Worm (Caenorhabditis elegans) whole organism, L4 larva: ENCODE data around the gene H20E11.1.
A peak's percentile ranks its signal among the peaks of the same experiment; 100 is the strongest.

ENCODE experiments used
- F37D6.2 ChIP-seq: sonication (generic microtip); optimal IDR thresholded peaks from 2 replicates; lab custom pipeline; 2016; ENCODE audit warnings: mild to moderate bottlenecking, missing genetic modification characterization, missing compliant biosample characterization
- T20F7.1 ChIP-seq: fragments of 200-800 bp; sonication (Bioruptor generic); optimal IDR thresholded peaks from 2 replicates; lab custom pipeline; 2018; ENCODE audit warnings: mild to moderate bottlenecking, missing genetic modification characterization, missing compliant biosample characterization
- T26A8.4 ChIP-seq: fragments of 200-800 bp; sonication (Bioruptor generic); IDR thresholded peaks from 2 replicates; pipeline ENCODE4 v1.3.6; 2022; ENCODE audit warnings: missing genetic modification characterization, missing compliant biosample characterization
- Y75B8A.6 ChIP-seq: fragments of 200-800 bp; sonication (Bioruptor generic); IDR thresholded peaks from 2 replicates; pipeline ENCODE4 v1.3.6; 2022; ENCODE audit warnings: missing genetic modification reagents, missing genetic modification characterization, missing compliant biosample characterization
- ZK337.2 ChIP-seq: fragments of 200-800 bp; sonication (Bioruptor generic); IDR thresholded peaks from 2 replicates; pipeline ENCODE4 v1.3.6; 2022; ENCODE audit warnings: missing genetic modification reagents, missing genetic modification characterization, missing compliant biosample characterization
- ceh-28 ChIP-seq: fragments of 150-350 bp; optimal IDR thresholded peaks from 2 replicates; lab custom pipeline; 2014; ENCODE audit warnings: missing biosample characterization, missing genetic modification reagents, missing genetic modification characterization
- ceh-44 ChIP-seq: fragments of 200-800 bp; sonication (Bioruptor generic); IDR thresholded peaks from 2 replicates; pipeline ENCODE4 v1.3.6; 2022; ENCODE audit warnings: missing genetic modification reagents, missing genetic modification characterization, missing compliant biosample characterization
- ceh-62 ChIP-seq: sonication (generic microtip); optimal IDR thresholded peaks from 2 replicates; lab custom pipeline; 2017; ENCODE audit warnings: missing biosample characterization, missing genetic modification characterization
- ces-1 ChIP-seq: fragments of 150-350 bp; sonication (generic microtip); optimal IDR thresholded peaks from 4 replicates; lab custom pipeline; 2014; ENCODE audit warnings: missing biosample characterization, missing genetic modification reagents, missing genetic modification characterization
- cey-2 ChIP-seq: sonication (generic microtip); optimal IDR thresholded peaks from 3 replicates; lab custom pipeline; 2017; ENCODE audit warnings: missing genetic modification characterization, mild to moderate bottlenecking, missing compliant biosample characterization, antibody characterized with exemption, borderline replicate concordance; ENCODE audit not compliant: insufficient read depth
- daf-16 ChIP-seq, 3 experiments: sonication (generic microtip); optimal IDR thresholded peaks; 2 replicates each; lab custom pipeline; 2016 to 2017; ENCODE audit warnings: missing genetic modification characterization in 3 of 3, missing genetic modification reagents in 3 of 3, mild to moderate bottlenecking in 2 of 3, missing compliant biosample characterization in 2 of 3, missing biosample characterization in 1 of 3, moderate library complexity in 1 of 3
- dmd-6 ChIP-seq: fragments of 200-800 bp; sonication (Bioruptor generic); IDR thresholded peaks from 2 replicates; pipeline ENCODE4 v1.3.6; 2022; ENCODE audit warnings: missing genetic modification reagents, missing genetic modification characterization, missing compliant biosample characterization
- dpl-1 ChIP-seq: fragments of 150-350 bp; optimal IDR thresholded peaks from 2 replicates; lab custom pipeline; 2014; ENCODE audit warnings: missing biosample characterization, missing genetic modification reagents, missing genetic modification characterization
- dve-1 ChIP-seq: sonication (generic microtip); optimal IDR thresholded peaks from 2 replicates; lab custom pipeline; 2017; ENCODE audit warnings: antibody characterized with exemption, mild to moderate bottlenecking, missing genetic modification characterization, missing compliant biosample characterization; ENCODE audit not compliant: insufficient read depth
- egl-43 ChIP-seq: fragments of 200-800 bp; sonication (Bioruptor generic); IDR thresholded peaks from 2 replicates; pipeline ENCODE4 v1.3.6; 2022; ENCODE audit warnings: missing genetic modification reagents, missing genetic modification characterization, missing compliant biosample characterization
- fkh-10 ChIP-seq: fragments of 150-350 bp; optimal IDR thresholded peaks from 2 replicates; lab custom pipeline; 2014; ENCODE audit warnings: missing biosample characterization, missing genetic modification reagents, missing genetic modification characterization
- fos-1 ChIP-seq: fragments of 150-350 bp; optimal IDR thresholded peaks from 2 replicates; lab custom pipeline; 2014; ENCODE audit warnings: missing biosample characterization, missing genetic modification characterization
- hlh-11 ChIP-seq: fragments of 200-800 bp; sonication (Bioruptor generic); optimal IDR thresholded peaks from 2 replicates; lab custom pipeline; 2018; ENCODE audit warnings: mild to moderate bottlenecking, missing genetic modification characterization, missing compliant biosample characterization
- hlh-30 ChIP-seq: sonication (generic microtip); optimal IDR thresholded peaks from 2 replicates; lab custom pipeline; 2017; ENCODE audit warnings: antibody characterized with exemption, mild to moderate bottlenecking, missing genetic modification characterization, missing compliant biosample characterization; ENCODE audit not compliant: insufficient read depth
- lim-7 ChIP-seq: fragments of 200-800 bp; sonication (Bioruptor generic); IDR thresholded peaks from 2 replicates; pipeline ENCODE4 v1.3.6; 2022; ENCODE audit warnings: missing genetic modification characterization, missing compliant biosample characterization
- lin-15B ChIP-seq: fragments of 150-350 bp; sonication (generic microtip); optimal IDR thresholded peaks from 3 replicates; lab custom pipeline; 2014; ENCODE audit warnings: missing biosample characterization, missing genetic modification characterization
- lin-38 ChIP-seq: fragments of 200-800 bp; sonication (Bioruptor generic); IDR thresholded peaks from 2 replicates; pipeline ENCODE4 v1.3.6; 2022; ENCODE audit warnings: missing genetic modification reagents, missing genetic modification characterization, missing compliant biosample characterization
- lir-3 ChIP-seq: sonication (generic microtip); optimal IDR thresholded peaks from 2 replicates; lab custom pipeline; 2016; ENCODE audit warnings: mild to moderate bottlenecking, missing genetic modification characterization, missing compliant biosample characterization
- lsy-2 ChIP-seq, 2 experiments: fragments of 150-350 bp in 1 of 2; sonication (generic microtip) in 1 of 2; optimal IDR thresholded peaks; 2 replicates each; lab custom pipeline; 2014 to 2017; ENCODE audit warnings: missing biosample characterization in 2 of 2, missing genetic modification characterization in 2 of 2
- mdt-29 ChIP-seq: fragments of 200-800 bp; sonication (Bioruptor generic); IDR thresholded peaks from 2 replicates; pipeline ENCODE4 v1.3.6; 2022; ENCODE audit warnings: missing genetic modification reagents, missing genetic modification characterization, missing compliant biosample characterization
- mep-1 ChIP-seq: fragments of 150-350 bp; sonication (generic microtip); optimal IDR thresholded peaks from 3 replicates; lab custom pipeline; 2014; ENCODE audit warnings: missing biosample characterization, missing genetic modification characterization
- mes-2 ChIP-seq: sonication (generic microtip); optimal IDR thresholded peaks from 2 replicates; lab custom pipeline; 2016; ENCODE audit warnings: missing genotype, mild to moderate bottlenecking, missing genetic modification characterization, missing compliant biosample characterization; ENCODE audit not compliant: poor library complexity, severe bottlenecking
- mxl-3 ChIP-seq: fragments of 200-800 bp; sonication (Bioruptor generic); optimal IDR thresholded peaks from 2 replicates; lab custom pipeline; 2018; ENCODE audit warnings: mild to moderate bottlenecking, missing genetic modification characterization, missing compliant biosample characterization
- nhr-10 ChIP-seq: fragments of 150-350 bp; optimal IDR thresholded peaks from 2 replicates; lab custom pipeline; 2014; ENCODE audit warnings: missing biosample characterization, missing genetic modification characterization
- nhr-102 ChIP-seq: sonication (generic microtip); optimal IDR thresholded peaks from 2 replicates; lab custom pipeline; 2016; ENCODE audit warnings: mild to moderate bottlenecking, missing genetic modification characterization, moderate library complexity, missing compliant biosample characterization
- nhr-237 ChIP-seq: sonication (generic microtip); optimal IDR thresholded peaks from 2 replicates; lab custom pipeline; 2017; ENCODE audit warnings: missing biosample characterization, missing genetic modification characterization
- nhr-48 ChIP-seq: sonication (generic microtip); optimal IDR thresholded peaks from 2 replicates; lab custom pipeline; 2016; ENCODE audit warnings: mild to moderate bottlenecking, missing genetic modification characterization, missing compliant biosample characterization
- nhr-6 ChIP-seq: fragments of 150-350 bp; optimal IDR thresholded peaks from 2 replicates; lab custom pipeline; 2014; ENCODE audit warnings: missing biosample characterization, missing genetic modification characterization
- php-3 ChIP-seq: fragments of 200-800 bp; sonication (Bioruptor generic); IDR thresholded peaks from 2 replicates; pipeline ENCODE4 v1.3.6; 2022; ENCODE audit warnings: missing genetic modification reagents, missing genetic modification characterization, missing compliant biosample characterization
- pqm-1 ChIP-seq: sonication (generic microtip); optimal IDR thresholded peaks from 2 replicates; lab custom pipeline; 2017; ENCODE audit warnings: missing biosample characterization, missing genetic modification characterization
- sdz-12 ChIP-seq: fragments of 200-800 bp; sonication (Bioruptor generic); optimal IDR thresholded peaks from 2 replicates; lab custom pipeline; 2018; ENCODE audit warnings: mild to moderate bottlenecking, missing genetic modification characterization, missing compliant biosample characterization
- snpc-1.2 ChIP-seq: fragments of 200-800 bp; sonication (Bioruptor generic); IDR thresholded peaks from 2 replicates; pipeline ENCODE4 v1.3.6; 2022; ENCODE audit warnings: missing genetic modification reagents, missing genetic modification characterization, missing compliant biosample characterization
- snpc-4 ChIP-seq: fragments of 150-350 bp; optimal IDR thresholded peaks from 2 replicates; lab custom pipeline; 2014; ENCODE audit warnings: missing biosample characterization, missing genetic modification characterization
- spr-1 ChIP-seq: sonication (generic microtip); optimal IDR thresholded peaks from 2 replicates; lab custom pipeline; 2016; ENCODE audit warnings: mild to moderate bottlenecking, missing genetic modification characterization, missing compliant biosample characterization
- tag-97 ChIP-seq: fragments of 200-800 bp; sonication (Bioruptor generic); IDR thresholded peaks from 2 replicates; pipeline ENCODE4 v1.3.6; 2022; ENCODE audit warnings: missing genetic modification characterization, missing compliant biosample characterization
- unc-130 ChIP-seq: sonication (generic microtip); optimal IDR thresholded peaks from 2 replicates; lab custom pipeline; 2016; ENCODE audit warnings: missing genetic modification reagents, missing genetic modification characterization, missing compliant biosample characterization
- unc-39 ChIP-seq: sonication (generic microtip); optimal IDR thresholded peaks from 2 replicates; lab custom pipeline; 2017; ENCODE audit warnings: missing biosample characterization, missing genetic modification characterization
- vab-7 ChIP-seq: fragments of 200-800 bp; sonication (Bioruptor generic); IDR thresholded peaks from 2 replicates; pipeline ENCODE4 v1.3.6; 2022; ENCODE audit warnings: missing genetic modification reagents, missing genetic modification characterization, missing compliant biosample characterization
- zfp-2 ChIP-seq: sonication (generic microtip); optimal IDR thresholded peaks from 2 replicates; lab custom pipeline; 2016; ENCODE audit warnings: mild to moderate bottlenecking, missing genetic modification characterization, missing compliant biosample characterization
- zip-2 ChIP-seq: fragments of 150-350 bp; optimal IDR thresholded peaks from 2 replicates; lab custom pipeline; 2014; ENCODE audit warnings: missing biosample characterization, missing genetic modification characterization
- ztf-7 ChIP-seq: fragments of 150-350 bp; optimal IDR thresholded peaks from 2 replicates; lab custom pipeline; 2014; ENCODE audit warnings: missing biosample characterization, missing genetic modification characterization

H20E11.1 gene

ce11 chrIV:6785873-6786272 is 44.1 kb upstream of the H20E11.1 start (continued):
- 0 out of 2 replicates have a peak, but pooled peaks have one; percentile 64 for TF ChIP-seq egl-43 (GFP tag; lab: Robert Waterston, UW)

ce11 chrIV:6789950-6790349 is 40.0 kb upstream of the H20E11.1 start:
- peak; percentile 64; the same call in 1 of the 2 replicates for TF ChIP-seq snpc-1.2
- TF ChIP-seq F37D6.2 (tag; lab: Kevin White, UChicago), result no peak
- no peak for TF ChIP-seq Y75B8A.6
- no peak for TF ChIP-seq dmd-6 (GFP tag; lab: Robert Waterston, UW)
- no peak for TF ChIP-seq nhr-102 (tag; lab: Kevin White, UChicago)
- TF ChIP-seq mep-1, result no peak
- no peak for TF ChIP-seq spr-1 (tag; lab: Kevin White, UChicago)
- TF ChIP-seq nhr-10 (tag; lab: Kevin White, UChicago), result no peak
- TF ChIP-seq nhr-6 (tag; lab: Kevin White, UChicago), result no peak
- no peak for TF ChIP-seq tag-97 (GFP tag; lab: Robert Waterston, UW)
- TF ChIP-seq lir-3, result no peak
- TF ChIP-seq unc-130 (GFP tag; lab: Kevin White, UChicago), result no peak
- no peak for TF ChIP-seq daf-16 (GFP tag; optimal IDR thresholded peaks at IDR 0.05; lab: Kevin White, UChicago)
- no peak for TF ChIP-seq daf-16 (tag; optimal IDR thresholded peaks at IDR 0.05; lab: Kevin White, UChicago)
- peak in 1 of 2 experiments; percentile 7 for TF ChIP-seq lsy-2 (tag; optimal IDR thresholded peaks at IDR 0.05; lab: Kevin White, UChicago)
- TF ChIP-seq unc-39 (tag; lab: Kevin White, UChicago), result no peak
- TF ChIP-seq, all 104 proteins: peak for 2

- TF ChIP-seq F37D6.2 (tag; lab: Kevin White, UChicago), result peak; percentile 56
- TF ChIP-seq lin-38 (GFP tag; lab: Robert Waterston, UW), result peak; percentile 98
- TF ChIP-seq ztf-7, result peak; percentile 46
- peak; percentile 95 for TF ChIP-seq dve-1 (tag; lab: Kevin White, UChicago)
- TF ChIP-seq T20F7.1 (GFP tag; lab: Kevin White, UChicago), result peak; percentile 85
- TF ChIP-seq cey-2 (tag; lab: Kevin White, UChicago), result no peak
- TF ChIP-seq lin-15B (tag; lab: Kevin White, UChicago), result peak; percentile 80
- peak; percentile 2 for TF ChIP-seq fos-1
- no peak for TF ChIP-seq lim-7
- peak; percentile 64 for TF ChIP-seq fkh-10
- peak; percentile 60 for TF ChIP-seq ces-1
- peak; percentile 46; the same call in 1 of the 2 replicates for TF ChIP-seq vab-7 (GFP tag; lab: Robert Waterston, UW)
- TF ChIP-seq ceh-28 (tag; lab: Kevin White, UChicago), result peak; percentile 54
- peak; percentile 45 for TF ChIP-seq nhr-48 (tag; lab: Kevin White, UChicago)
- 0 out of 2 replicates have a peak, but pooled peaks have one; percentile 11 for TF ChIP-seq ceh-44 (GFP tag; lab: Robert Waterston, UW)
- TF ChIP-seq zip-2 (tag; lab: Kevin White, UChicago), result no peak
- TF ChIP-seq mes-2 (tag; lab: Kevin White, UChicago), result peak; percentile 90
- peak; percentile 87 for TF ChIP-seq hlh-30
- TF ChIP-seq ZK337.2 (GFP tag; lab: Robert Waterston, UW), result no peak; the same call in 1 of the 2 replicates
- no peak for TF ChIP-seq php-3 (GFP tag; lab: Robert Waterston, UW)
- peak; percentile 79 for TF ChIP-seq T26A8.4 (GFP tag; lab: Robert Waterston, UW)
- peak; percentile 83 to 94 for TF ChIP-seq lsy-2 (tag; optimal IDR thresholded peaks at IDR 0.05; lab: Kevin White, UChicago)
- TF ChIP-seq nhr-6 (tag; lab: Kevin White, UChicago), result peak; percentile 83
- peak; percentile 85 for TF ChIP-seq dpl-1
- peak; percentile 84 for TF ChIP-seq mdt-29
- TF ChIP-seq mxl-3, result peak; percentile 91
- no peak for TF ChIP-seq sdz-12
- TF ChIP-seq ceh-62 (tag; lab: Kevin White, UChicago), result no peak
- peak; percentile 90 for TF ChIP-seq pqm-1 (tag; lab: Kevin White, UChicago)
- TF ChIP-seq zfp-2 (tag; lab: Kevin White, UChicago), result peak; percentile 54
- TF ChIP-seq hlh-11 (tag; lab: Kevin White, UChicago), result peak; percentile 91
- TF ChIP-seq snpc-4, result peak; percentile 53
- no peak for TF ChIP-seq nhr-237 (tag; lab: Kevin White, UChicago)
Measured at ce11 chrIV:6790438-6791124, 39.4 kb upstream of the H20E11.1 start, which contains the start of the genes C17H12.2 and vha-8. Gene C17H12.2 (minus strand): TSS chrIV:6790488. Gene vha-8 (plus strand): TSS chrIV:6791074.
